Worm (Caenorhabditis elegans) whole organism, L1 larva: Measurements from ENCODE around the gene F44F4.3.

Source experiments
- C04F5.9 ChIP-seq: sonication (generic microtip); optimal IDR thresholded peaks from 2 replicates; lab custom pipeline; 2016; ENCODE audit warnings: missing genetic modification characterization, missing compliant biosample characterization
- ama-1 ChIP-seq: fragments of 150-350 bp; optimal IDR thresholded peaks from 2 replicates; lab custom pipeline; 2014
- blmp-1 ChIP-seq: fragments of 150-350 bp; optimal IDR thresholded peaks from 2 replicates; lab custom pipeline; 2014; ENCODE audit warnings: missing biosample characterization, missing genetic modification characterization
- ceh-82 ChIP-seq, 3 experiments: fragments of 150-350 bp in 1 of 3; sonication (generic microtip) in 2 of 3; optimal IDR thresholded peaks; 2 replicates each; lab custom pipeline; 2014 to 2017; ENCODE audit warnings: missing biosample characterization in 3 of 3, missing genetic modification characterization in 3 of 3
- dpl-1 ChIP-seq, 3 experiments: fragments of 150-350 bp in 2 of 3; sonication (generic microtip) in 1 of 3; optimal IDR thresholded peaks; 2 replicates each; lab custom pipeline; 2014 to 2017; ENCODE audit warnings: missing biosample characterization in 3 of 3, missing genetic modification characterization in 3 of 3, missing genetic modification reagents in 3 of 3
- efl-1 ChIP-seq, 4 experiments: fragments of 150-350 bp; optimal IDR thresholded peaks in 3 of 4; peaks in 1 of 4; 1 replicate in 1 of 4; 2 replicates in 3 of 4; lab custom pipeline; 2014; ENCODE audit warnings: missing biosample characterization in 2 of 4, missing genetic modification characterization in 2 of 4, missing genetic modification reagents in 2 of 4
- efl-3 ChIP-seq: fragments of 200-800 bp; sonication (Bioruptor generic); optimal IDR thresholded peaks from 2 replicates; lab custom pipeline; 2018; ENCODE audit warnings: mild to moderate bottlenecking, missing genetic modification characterization, missing compliant biosample characterization
- elt-2 ChIP-seq: sonication (generic microtip); optimal IDR thresholded peaks from 2 replicates; lab custom pipeline; 2016; ENCODE audit warnings: missing genetic modification characterization, mild to moderate bottlenecking, inconsistent platforms, missing compliant biosample characterization, missing genetic modification reagents
- elt-3 ChIP-seq, 6 experiments: fragments of 150-350 bp in 1 of 6; sonication (generic microtip); optimal IDR thresholded peaks; 2 replicates each; lab custom pipeline; 2017 to 2018; ENCODE audit warnings: missing biosample characterization in 6 of 6, missing genetic modification characterization in 6 of 6, inconsistent platforms in 1 of 6
- ets-5 ChIP-seq: fragments of 200-800 bp; sonication (Bioruptor generic); IDR thresholded peaks from 2 replicates; pipeline ENCODE4 v1.3.6; 2022; ENCODE audit warnings: missing genetic modification characterization, missing compliant biosample characterization
- lin-14 ChIP-seq: fragments of 200-800 bp; sonication (Bioruptor generic); optimal IDR thresholded peaks from 2 replicates; lab custom pipeline; 2018; ENCODE audit warnings: mild to moderate bottlenecking, missing genetic modification characterization, moderate library complexity, missing compliant biosample characterization
- lin-35 ChIP-seq, 2 experiments: fragments of 150-350 bp; optimal IDR thresholded peaks; 2 replicates each; lab custom pipeline; 2014; ENCODE audit warnings: missing biosample characterization in 2 of 2, missing genetic modification characterization in 2 of 2, missing genetic modification reagents in 2 of 2
- lsy-2 ChIP-seq, 2 experiments: fragments of 150-350 bp; optimal IDR thresholded peaks; 2 replicates each; lab custom pipeline; 2014; ENCODE audit warnings: missing biosample characterization in 2 of 2, missing genetic modification characterization in 2 of 2
- mab-9 ChIP-seq: fragments of 200-800 bp; sonication (Bioruptor generic); IDR thresholded peaks from 2 replicates; pipeline ENCODE4 v1.3.6; 2022; ENCODE audit warnings: missing genetic modification reagents, missing genetic modification characterization, missing compliant biosample characterization
- mep-1 ChIP-seq: fragments of 150-350 bp; optimal IDR thresholded peaks from 2 replicates; lab custom pipeline; 2014; ENCODE audit warnings: missing biosample characterization, missing genetic modification characterization
- nhr-11 ChIP-seq: fragments of 150-350 bp; optimal IDR thresholded peaks from 2 replicates; lab custom pipeline; 2014; ENCODE audit warnings: missing biosample characterization, missing genetic modification characterization
- nhr-12 ChIP-seq: sonication (generic microtip); optimal IDR thresholded peaks from 2 replicates; lab custom pipeline; 2017; ENCODE audit warnings: missing biosample characterization, missing genetic modification characterization
- nhr-19 ChIP-seq: fragments of 200-800 bp; sonication (Bioruptor generic); conservative IDR thresholded peaks from 2 replicates; pipeline ENCODE4 v1.3.6; 2022; ENCODE audit warnings: missing genetic modification characterization, missing compliant biosample characterization
- nhr-20 ChIP-seq: sonication (generic microtip); optimal IDR thresholded peaks from 2 replicates; lab custom pipeline; 2016; ENCODE audit warnings: mild to moderate bottlenecking, missing genetic modification characterization, missing compliant biosample characterization
- nhr-47 ChIP-seq: sonication (generic microtip); optimal IDR thresholded peaks from 2 replicates; lab custom pipeline; 2016; ENCODE audit warnings: mild to moderate bottlenecking, missing genetic modification characterization, moderate library complexity, missing compliant biosample characterization
- nhr-71 ChIP-seq: sonication (generic microtip); optimal IDR thresholded peaks from 2 replicates; lab custom pipeline; 2016; ENCODE audit warnings: mild to moderate bottlenecking, missing genetic modification characterization, moderate library complexity, missing compliant biosample characterization
- nhr-76 ChIP-seq: sonication (generic microtip); optimal IDR thresholded peaks from 2 replicates; lab custom pipeline; 2017; ENCODE audit warnings: missing biosample characterization, missing genetic modification characterization
- nhr-84 ChIP-seq: sonication (generic microtip); optimal IDR thresholded peaks from 2 replicates; lab custom pipeline; 2017; ENCODE audit warnings: missing biosample characterization, missing genetic modification characterization
- nhr-85 ChIP-seq: sonication (generic microtip); peaks from one replicate; lab custom pipeline; 2016; ENCODE audit warnings: missing genetic modification characterization, inconsistent platforms, missing compliant biosample characterization
- rnt-1 ChIP-seq: sonication (generic microtip); optimal IDR thresholded peaks from 2 replicates; lab custom pipeline; 2016; ENCODE audit warnings: mild to moderate bottlenecking, missing genetic modification characterization, moderate library complexity, missing compliant biosample characterization
- skn-1 ChIP-seq: fragments of 150-350 bp; optimal IDR thresholded peaks from 2 replicates; lab custom pipeline; 2014; ENCODE audit warnings: missing biosample characterization, missing genetic modification characterization
- snu-23 ChIP-seq: sonication (generic microtip); optimal IDR thresholded peaks from 2 replicates; lab custom pipeline; 2016; ENCODE audit warnings: missing genetic modification characterization, missing compliant biosample characterization
- swsn-7 ChIP-seq: sonication (generic microtip); optimal IDR thresholded peaks from 2 replicates; lab custom pipeline; 2016; ENCODE audit warnings: missing genetic modification characterization, missing compliant biosample characterization
- zag-1 ChIP-seq: fragments of 150-350 bp; optimal IDR thresholded peaks from 2 replicates; lab custom pipeline; 2014; ENCODE audit warnings: missing biosample characterization, missing genetic modification characterization
- ztf-4 ChIP-seq: fragments of 150-350 bp; optimal IDR thresholded peaks from 2 replicates; lab custom pipeline; 2014; ENCODE audit warnings: missing biosample characterization, missing genetic modification characterization

F44F4.3 gene

DNA sequence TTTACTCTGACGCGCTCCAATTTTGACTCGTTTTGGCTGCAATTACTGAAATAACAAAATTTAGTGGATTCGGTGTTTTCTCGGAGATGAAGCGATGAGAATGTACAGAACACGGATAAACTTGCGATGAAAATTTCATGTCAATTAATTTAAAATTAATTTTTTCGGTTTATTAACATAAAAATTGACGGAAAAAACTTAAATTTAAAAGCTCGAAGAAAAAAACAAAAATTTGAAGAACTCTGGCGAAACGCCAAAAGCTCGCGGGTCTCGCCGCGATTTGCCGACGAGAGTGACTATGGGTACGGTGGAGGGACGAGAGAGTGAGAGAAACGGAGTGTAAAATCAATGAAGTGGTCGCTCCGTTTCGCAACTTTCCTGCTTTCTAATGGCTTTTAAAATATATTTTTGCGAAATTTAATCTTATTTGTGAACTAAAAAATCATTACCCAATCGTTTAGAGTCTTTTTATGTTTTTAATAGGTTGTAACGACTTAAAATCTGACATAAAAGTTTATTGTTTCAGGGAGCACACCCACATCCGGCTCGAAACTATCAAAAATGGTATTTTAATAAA, 17.0 kb downstream of the F44F4.3 start, which contains the start of the genes gmps-1 and cap-2 (continued):
- TF ChIP-seq mab-9 (GFP tag; lab: Robert Waterston, UW), result peak; percentile 95
- peak; percentile 100 for TF ChIP-seq lsy-2 (tag; optimal IDR thresholded peaks at IDR 0.05; lab: Kevin White, UChicago)
- TF ChIP-seq swsn-7, result peak; percentile 98
- TF ChIP-seq efl-1 (optimal IDR thresholded peaks at IDR 0.05; lab: Kevin White, UChicago), result peak; percentile 95 to 97
- peak; percentile 83 to 99 for TF ChIP-seq efl-1 (GFP tag; optimal IDR thresholded peaks at IDR 0.05 in 1 of 2; lab: Kevin White, UChicago)
- peak; percentile 78 for TF ChIP-seq zag-1
- no peak for TF ChIP-seq nhr-76 (tag; lab: Kevin White, UChicago)
- TF ChIP-seq ets-5 (GFP tag; lab: Robert Waterston, UW), result no peak

DNA sequence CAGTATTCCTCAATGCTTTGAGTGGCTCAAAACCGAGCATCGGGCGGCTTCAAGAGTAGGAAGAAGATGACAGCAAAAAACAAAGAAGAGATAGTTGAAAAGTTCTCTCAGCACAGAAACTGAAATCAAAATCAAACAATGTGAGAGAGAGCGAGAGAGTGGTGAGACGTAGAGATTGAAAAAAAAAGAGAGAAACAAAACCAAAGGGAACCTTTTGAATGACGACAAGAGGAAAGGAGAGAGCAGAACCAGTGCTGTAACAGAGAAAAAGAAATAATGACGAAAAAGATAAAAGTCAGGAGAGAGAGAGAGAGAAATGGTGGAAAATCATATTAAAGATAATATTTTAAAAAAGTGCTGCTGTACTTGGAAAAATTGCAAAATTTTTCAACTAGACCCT, 18.5 kb downstream of the F44F4.3 start:
- TF ChIP-seq mab-9 (GFP tag; lab: Robert Waterston, UW) (no peak), lin-35 (GFP tag; optimal IDR thresholded peaks at IDR 0.05; lab: Kevin White, UChicago) (peak; percentile 0 to 8), snu-23 (peak; percentile 51), ztf-4 (tag; lab: Kevin White, UChicago) (peak; percentile 2), efl-3 (no peak), nhr-71 (tag; lab: Kevin White, UChicago) (peak; percentile 57), skn-1 (tag; lab: Kevin White, UChicago) (peak; percentile 15), ceh-82 (tag; optimal IDR thresholded peaks at IDR 0.05; lab: Kevin White, UChicago) (peak in 1 of 3 experiments; percentile 11), mep-1 (tag; lab: Kevin White, UChicago) (peak; percentile 55), efl-1 (optimal IDR thresholded peaks at IDR 0.05; lab: Kevin White, UChicago) (peak; percentile 33 to 42), efl-1 (GFP tag; optimal IDR thresholded peaks at IDR 0.05 in 1 of 2; lab: Kevin White, UChicago) (no peak), nhr-47 (tag; lab: Kevin White, UChicago) (peak; percentile 14), dpl-1 (GFP tag; optimal IDR thresholded peaks at IDR 0.05; lab: Kevin White, UChicago) (peak in 2 of 3 experiments; percentile 3 to 18), elt-3 (tag; optimal IDR thresholded peaks at IDR 0.05; lab: Kevin White, UChicago) (no peak), lsy-2 (tag; optimal IDR thresholded peaks at IDR 0.05; lab: Kevin White, UChicago) (peak; percentile 62 to 81), rnt-1 (tag; lab: Kevin White, UChicago) (peak; percentile 57), nhr-12 (tag; lab: Kevin White, UChicago) (no peak), lin-14 (GFP tag; lab: Kevin White, UChicago) (peak; percentile 59), C04F5.9 (tag; lab: Kevin White, UChicago) (peak; percentile 90), nhr-20 (tag; lab: Kevin White, UChicago) (peak; percentile 51), ama-1 (lab: Kevin White, UChicago) (no peak), elt-2 (tag; lab: Kevin White, UChicago) (peak; percentile 11)

DNA sequence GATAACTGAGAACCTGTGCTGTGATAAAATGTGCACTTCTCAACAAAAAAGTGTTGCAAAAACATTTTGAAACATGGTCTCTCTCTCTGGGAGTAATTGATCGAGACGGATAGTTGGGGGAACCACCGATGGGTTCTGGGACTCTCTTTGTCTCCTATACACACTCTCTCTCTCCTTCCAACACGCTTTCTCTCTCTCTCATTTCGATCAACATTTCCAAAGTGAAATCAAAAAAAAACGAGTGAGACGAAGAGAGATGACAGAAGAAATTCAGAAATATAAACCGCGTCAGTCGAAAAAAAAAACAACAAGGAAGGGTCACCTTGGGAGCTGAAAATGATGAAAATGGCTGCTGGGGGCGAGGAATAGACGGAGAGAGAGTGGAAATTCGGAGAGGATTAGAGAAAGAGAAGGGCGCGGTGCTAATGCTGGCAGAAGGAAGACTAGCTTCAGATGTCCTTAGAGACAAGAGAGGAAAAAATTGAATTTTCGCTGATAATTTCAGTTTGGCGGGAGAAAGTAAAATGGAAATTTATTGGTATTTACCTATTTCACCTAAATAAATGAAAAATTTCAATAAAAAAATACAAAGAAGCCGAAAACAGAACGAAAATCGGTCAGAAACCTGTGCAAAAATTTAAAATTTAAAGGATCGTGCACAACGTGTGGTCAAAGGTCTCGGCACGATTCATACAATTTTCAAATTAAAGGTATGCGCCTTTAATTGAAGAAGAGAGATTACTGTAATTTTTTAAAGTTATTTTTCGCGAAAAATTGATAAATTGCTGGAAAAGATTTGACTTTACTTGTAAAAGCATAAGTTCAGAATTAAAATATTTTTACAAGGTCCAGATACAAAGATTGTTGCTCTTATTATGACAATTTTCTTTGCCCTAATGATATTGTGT, 22.7 kb downstream of the F44F4.3 start:
- peak; percentile 61 for TF ChIP-seq lin-14 (GFP tag; lab: Kevin White, UChicago)
- TF ChIP-seq nhr-20 (tag; lab: Kevin White, UChicago), result peak; percentile 29
- TF ChIP-seq lsy-2 (tag; optimal IDR thresholded peaks at IDR 0.05; lab: Kevin White, UChicago), result peak in 1 of 2 experiments; percentile 47
- peak; percentile 36 for TF ChIP-seq snu-23
- peak; percentile 51 for TF ChIP-seq nhr-85
- peak in 1 of 2 experiments; percentile 7 for TF ChIP-seq efl-1 (optimal IDR thresholded peaks at IDR 0.05; lab: Kevin White, UChicago)
- peak in 1 of 2 experiments; percentile 77 for TF ChIP-seq efl-1 (GFP tag; optimal IDR thresholded peaks at IDR 0.05 in 1 of 2; lab: Kevin White, UChicago)
- TF ChIP-seq nhr-84 (tag; lab: Kevin White, UChicago), result no peak
- peak; percentile 93 for TF ChIP-seq blmp-1 (tag; lab: Kevin White, UChicago)
- no peak for TF ChIP-seq nhr-19 (GFP tag; lab: Robert Waterston, UW)
- TF ChIP-seq nhr-11 (tag; lab: Kevin White, UChicago), result no peak
- peak; percentile 6 for TF ChIP-seq nhr-71 (tag; lab: Kevin White, UChicago)
- peak; percentile 37 for TF ChIP-seq rnt-1 (tag; lab: Kevin White, UChicago)
- TF ChIP-seq C04F5.9 (tag; lab: Kevin White, UChicago), result peak; percentile 17
- peak in 1 of 6 experiments; percentile 19 for TF ChIP-seq elt-3 (tag; optimal IDR thresholded peaks at IDR 0.05; lab: Kevin White, UChicago)
